Fruit fly (Drosophila melanogaster): ENCODE data around the gene Targ3.

The Targ3 gene

dm6 chr3L:21196563-21196962 is at the start of gene Targ3, which contains the start of gene park:
TSS of gene Targ3 (plus strand) at chr3L:21196831.
TSS of gene park (minus strand) at chr3L:21196853.
- TF ChIP-seq CG8478 (optimal IDR thresholded peaks at IDR 0.05): no peak
- TF ChIP-seq CTCF (optimal IDR thresholded peaks at IDR 0.05): no peak

DNA sequence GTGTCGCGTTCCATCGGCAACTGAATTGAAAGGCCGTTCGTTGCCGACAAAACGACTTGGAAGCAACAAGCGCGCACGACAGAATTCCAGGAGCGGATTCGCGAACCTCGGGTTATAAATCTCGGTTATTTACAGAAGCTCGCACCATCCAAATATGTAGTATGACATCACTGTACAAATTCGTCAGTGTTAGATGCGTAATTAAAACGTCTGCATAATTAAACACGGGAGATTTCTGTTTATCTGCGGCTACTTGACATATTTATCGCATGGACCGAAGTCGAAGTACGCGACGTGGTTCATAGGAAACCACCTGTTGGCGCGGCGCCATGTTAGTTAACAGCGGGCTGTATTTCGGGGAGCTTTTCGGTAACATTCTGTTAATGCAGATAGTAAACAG is 24.7 kb upstream of the Targ3 start, which contains the start of gene Ac78C:
Gene Ac78C, minus strand, starts transcription at position 26 of the 400 bp plus-strand sequence.
- no peak for TF ChIP-seq CTCF (optimal IDR thresholded peaks at IDR 0.05)
- no peak for TF ChIP-seq CG8478 (optimal IDR thresholded peaks at IDR 0.05)

- TF ChIP-seq CTCF (optimal IDR thresholded peaks at IDR 0.05) (no peak), CG8478 (optimal IDR thresholded peaks at IDR 0.05) (no peak)
Observed at dm6 chr3L:21172527-21173253, 23.9 kb upstream of the Targ3 start, which contains the start of the genes chb and AsnS. TSS of gene chb (plus strand) at chr3L:21172853. TSS of gene AsnS (plus strand) at chr3L:21173118.

DNA sequence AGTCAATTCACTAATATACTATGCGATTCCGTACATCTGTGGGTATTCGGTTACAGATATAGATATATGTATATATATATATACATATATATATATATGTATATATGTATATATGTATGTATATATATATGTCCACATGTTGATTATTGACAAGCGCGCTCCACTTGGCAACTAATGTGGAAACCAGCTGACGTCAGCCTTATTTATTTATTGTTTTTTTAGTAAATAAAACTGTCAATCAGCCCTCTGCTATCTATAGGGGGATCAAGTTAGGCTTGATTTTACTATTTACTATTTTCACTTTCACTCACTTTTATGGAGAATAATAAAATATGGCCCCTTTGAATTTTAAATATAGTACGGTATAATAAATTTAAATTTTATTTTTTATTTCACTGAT is 21.7 kb upstream of the Targ3 start:
- TF ChIP-seq CG8478 (optimal IDR thresholded peaks at IDR 0.05) (no peak), CTCF (optimal IDR thresholded peaks at IDR 0.05) (no peak)

- TF ChIP-seq CG8478 (optimal IDR thresholded peaks at IDR 0.05): no peak
- no peak for TF ChIP-seq CTCF (optimal IDR thresholded peaks at IDR 0.05)
Observed at dm6 chr3L:21175531-21176271, 20.9 kb upstream of the Targ3 start.

DNA sequence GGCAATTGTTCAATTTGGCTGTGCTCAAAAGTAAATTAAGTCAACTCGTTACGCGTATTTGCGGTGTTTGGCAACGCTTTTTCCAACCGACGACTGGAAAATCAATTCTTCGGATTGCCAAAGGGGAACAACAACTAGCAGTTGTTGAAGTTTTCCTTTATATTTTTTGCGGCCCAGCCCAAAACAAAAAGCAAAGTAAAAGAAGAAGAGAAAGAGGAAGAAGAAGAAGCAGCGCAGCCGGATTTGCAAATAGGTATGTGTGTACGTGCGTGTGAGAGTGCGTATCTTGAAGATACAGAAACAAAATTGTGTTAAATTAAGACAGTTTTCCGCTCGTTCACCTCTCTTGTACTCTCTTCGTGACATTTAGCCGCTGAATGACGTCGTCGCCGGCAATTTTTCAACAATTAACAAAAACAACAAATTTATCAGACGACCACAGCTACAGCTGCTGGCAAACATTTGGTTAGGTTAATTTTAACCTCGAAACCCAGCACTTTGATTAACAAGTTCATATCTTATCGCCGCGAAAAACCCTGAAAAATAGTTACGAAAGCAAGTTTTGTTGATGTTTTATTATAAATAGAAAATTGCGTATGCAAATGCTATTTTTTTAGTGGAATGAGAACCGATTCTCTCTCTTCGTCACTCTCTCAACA is 20.2 kb upstream of the Targ3 start:
- TF ChIP-seq CG8478 (optimal IDR thresholded peaks at IDR 0.05): no peak
- no peak for TF ChIP-seq CTCF (optimal IDR thresholded peaks at IDR 0.05)

dm6 chr3L:21176935-21177581 is 19.6 kb upstream of the Targ3 start:
- TF ChIP-seq CTCF (optimal IDR thresholded peaks at IDR 0.05) (no peak), CG8478 (optimal IDR thresholded peaks at IDR 0.05) (no peak)

- TF ChIP-seq CTCF (optimal IDR thresholded peaks at IDR 0.05): no peak
- TF ChIP-seq CG8478 (optimal IDR thresholded peaks at IDR 0.05): no peak
Observed at dm6 chr3L:21185622-21186021, 11.0 kb upstream of the Targ3 start.

DNA sequence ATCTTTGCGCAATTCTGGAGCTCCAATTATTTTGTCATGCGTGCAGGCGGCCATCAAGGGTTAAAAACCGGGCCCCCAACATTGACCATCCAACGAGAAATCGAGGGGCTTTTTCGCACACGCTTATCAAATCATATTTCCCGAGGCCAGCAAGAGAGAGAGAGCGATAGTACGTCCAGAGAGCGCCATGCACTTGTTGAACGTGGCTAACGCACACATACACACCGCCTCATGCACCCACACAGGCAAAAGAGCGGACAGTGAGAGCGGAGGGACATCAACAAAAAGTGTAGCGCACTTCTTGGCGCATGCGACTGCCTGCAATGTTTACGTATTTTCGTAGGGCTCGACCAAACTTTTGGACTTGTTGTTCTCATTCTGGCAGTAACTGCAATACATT is 10.1 kb upstream of the Targ3 start:
- TF ChIP-seq CTCF (optimal IDR thresholded peaks at IDR 0.05) (no peak), CG8478 (optimal IDR thresholded peaks at IDR 0.05) (no peak)

- TF ChIP-seq CG8478 (optimal IDR thresholded peaks at IDR 0.05) (no peak), CTCF (optimal IDR thresholded peaks at IDR 0.05) (no peak)
Observed at dm6 chr3L:21192024-21192423, 4.6 kb upstream of the Targ3 start.

- TF ChIP-seq CTCF (optimal IDR thresholded peaks at IDR 0.05) (no peak), CG8478 (optimal IDR thresholded peaks at IDR 0.05) (no peak)
Observed at dm6 chr3L:21193170-21193569, 3.5 kb upstream of the Targ3 start, which contains the start of gene CG42337. TSS of gene CG42337 (minus strand) at chr3L:21193363.

dm6 chr3L:21194392-21194925 is 2.2 kb upstream of the Targ3 start:
- TF ChIP-seq CTCF (optimal IDR thresholded peaks at IDR 0.05): no peak
- no peak for TF ChIP-seq CG8478 (optimal IDR thresholded peaks at IDR 0.05)

DNA sequence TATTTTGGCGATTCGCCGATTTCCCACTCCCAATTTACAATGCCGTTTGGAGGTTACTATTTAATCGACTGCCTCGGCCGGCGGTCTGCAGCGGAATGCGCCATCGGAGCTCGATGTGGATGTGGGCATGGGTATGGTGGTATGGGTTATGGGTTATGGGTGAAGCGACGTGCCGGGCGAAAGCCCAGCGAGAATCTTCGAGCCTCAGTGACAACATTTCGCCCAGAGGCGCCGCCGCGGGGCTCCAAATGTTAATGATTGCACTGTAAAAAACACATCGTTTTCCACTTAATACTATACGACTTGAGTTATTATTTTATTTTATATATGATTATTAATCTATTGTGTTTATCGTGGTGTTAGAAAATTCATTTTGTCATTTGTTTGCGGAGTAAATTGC is 4.0 kb downstream of the Targ3 start:
- TF ChIP-seq CG8478 (optimal IDR thresholded peaks at IDR 0.05) (no peak), CTCF (optimal IDR thresholded peaks at IDR 0.05) (no peak)

- TF ChIP-seq CG8478 (optimal IDR thresholded peaks at IDR 0.05) (no peak), CTCF (optimal IDR thresholded peaks at IDR 0.05) (no peak)
Observed at dm6 chr3L:21201246-21201896, 4.7 kb downstream of the Targ3 start.

Measured in S2 (cell line).